Worm (Caenorhabditis elegans) whole organism, L2 larva: ENCODE measurements around the gene Y41D4B.11.

Experiments
- C34F6.9 ChIP-seq: fragments of 150-350 bp; optimal IDR thresholded peaks from 2 replicates; lab custom pipeline; 2014; ENCODE audit warnings: missing biosample characterization, missing genetic modification characterization
- F13H6.1 ChIP-seq: sonication (generic microtip); optimal IDR thresholded peaks from 2 replicates; lab custom pipeline; 2016; ENCODE audit warnings: missing genetic modification characterization, missing compliant biosample characterization
- R02D3.7 ChIP-seq: fragments of 150-350 bp; optimal IDR thresholded peaks from 2 replicates; lab custom pipeline; 2014; ENCODE audit warnings: missing biosample characterization, missing genetic modification characterization
- Y55F3AM.14 ChIP-seq: fragments of 200-800 bp; sonication (Bioruptor generic); optimal IDR thresholded peaks from 2 replicates; lab custom pipeline; 2018; ENCODE audit warnings: mild to moderate bottlenecking, missing genetic modification characterization, missing compliant biosample characterization
- ZK546.5 ChIP-seq: sonication (generic microtip); optimal IDR thresholded peaks from 2 replicates; lab custom pipeline; 2017; ENCODE audit warnings: missing biosample characterization, missing genetic modification characterization
- aly-2 ChIP-seq: fragments of 150-350 bp; optimal IDR thresholded peaks from 2 replicates; lab custom pipeline; 2014; ENCODE audit warnings: missing biosample characterization, missing genetic modification characterization
- ama-1 ChIP-seq: fragments of 150-350 bp; optimal IDR thresholded peaks from 2 replicates; lab custom pipeline; 2018; ENCODE audit warnings: inconsistent platforms
- ceh-16 ChIP-seq: fragments of 150-350 bp; optimal IDR thresholded peaks from 2 replicates; lab custom pipeline; 2014; ENCODE audit warnings: missing biosample characterization, missing genetic modification characterization
- ceh-82 ChIP-seq: fragments of 150-350 bp; optimal IDR thresholded peaks from 2 replicates; lab custom pipeline; 2014; ENCODE audit warnings: missing biosample characterization, missing genetic modification characterization
- crh-2 ChIP-seq: sonication (generic microtip); optimal IDR thresholded peaks from 2 replicates; lab custom pipeline; 2017; ENCODE audit warnings: missing biosample characterization, missing genetic modification characterization
- egl-27 ChIP-seq: sonication (generic microtip); optimal IDR thresholded peaks from 3 replicates; lab custom pipeline; 2017; ENCODE audit warnings: missing biosample characterization, missing genetic modification reagents, missing genetic modification characterization
- elt-3 ChIP-seq: sonication (generic microtip); optimal IDR thresholded peaks from 2 replicates; lab custom pipeline; 2017; ENCODE audit warnings: missing biosample characterization, missing genetic modification characterization
- fos-1 ChIP-seq: fragments of 150-350 bp; optimal IDR thresholded peaks from 2 replicates; lab custom pipeline; 2014; ENCODE audit warnings: missing biosample characterization, missing genetic modification characterization
- gmeb-1 ChIP-seq: fragments of 150-350 bp; optimal IDR thresholded peaks from 2 replicates; lab custom pipeline; 2014; ENCODE audit warnings: missing biosample characterization, missing genetic modification characterization
- lin-11 ChIP-seq: fragments of 150-350 bp; sonication (generic microtip); optimal IDR thresholded peaks from 2 replicates; lab custom pipeline; 2014; ENCODE audit warnings: missing biosample characterization, missing genetic modification characterization, inconsistent platforms, mixed read lengths
- lin-13 ChIP-seq: fragments of 150-350 bp; optimal IDR thresholded peaks from 2 replicates; lab custom pipeline; 2014; ENCODE audit warnings: missing biosample characterization, missing genetic modification reagents, missing genetic modification characterization
- lin-39 ChIP-seq: fragments of 150-350 bp; optimal IDR thresholded peaks from 2 replicates; lab custom pipeline; 2014; ENCODE audit warnings: missing biosample characterization, missing genetic modification reagents, missing genetic modification characterization
- lsy-2 ChIP-seq, 2 experiments: fragments of 150-350 bp in 1 of 2; sonication (generic microtip) in 1 of 2; optimal IDR thresholded peaks; 2 replicates each; lab custom pipeline; 2014 to 2017; ENCODE audit warnings: missing biosample characterization in 2 of 2, missing genetic modification characterization in 2 of 2
- mab-5 ChIP-seq: fragments of 150-350 bp; optimal IDR thresholded peaks from 2 replicates; lab custom pipeline; 2014; ENCODE audit warnings: missing biosample characterization, missing genetic modification characterization
- mdl-1 ChIP-seq, 2 experiments: fragments of 150-350 bp in 1 of 2; sonication (generic microtip) in 1 of 2; optimal IDR thresholded peaks; 2 replicates each; lab custom pipeline; 2017; ENCODE audit warnings: missing biosample characterization in 2 of 2, missing genetic modification characterization in 2 of 2
- nhr-10 ChIP-seq: sonication (generic microtip); optimal IDR thresholded peaks from 2 replicates; lab custom pipeline; 2017; ENCODE audit warnings: missing biosample characterization, missing genetic modification characterization
- nhr-11 ChIP-seq: fragments of 150-350 bp; optimal IDR thresholded peaks from 2 replicates; lab custom pipeline; 2014; ENCODE audit warnings: missing biosample characterization, missing genetic modification characterization
- nhr-129 ChIP-seq: fragments of 150-350 bp; optimal IDR thresholded peaks from 2 replicates; lab custom pipeline; 2014; ENCODE audit warnings: missing biosample characterization, missing genetic modification characterization
- nhr-21 ChIP-seq: fragments of 150-350 bp; optimal IDR thresholded peaks from 2 replicates; lab custom pipeline; 2014; ENCODE audit warnings: missing biosample characterization, missing genetic modification characterization
- nhr-237 ChIP-seq: fragments of 150-350 bp; optimal IDR thresholded peaks from 2 replicates; lab custom pipeline; 2014; ENCODE audit warnings: missing biosample characterization, missing genetic modification characterization
- nhr-25 ChIP-seq: fragments of 150-350 bp; sonication (generic microtip); optimal IDR thresholded peaks from 3 replicates; lab custom pipeline; 2014; ENCODE audit warnings: missing biosample characterization, missing genetic modification characterization
- nhr-6 ChIP-seq: fragments of 150-350 bp; optimal IDR thresholded peaks from 2 replicates; lab custom pipeline; 2014; ENCODE audit warnings: missing biosample characterization, missing genetic modification characterization
- nhr-77 ChIP-seq: fragments of 150-350 bp; optimal IDR thresholded peaks from 2 replicates; lab custom pipeline; 2014; ENCODE audit warnings: missing biosample characterization, missing genetic modification characterization
- peb-1 ChIP-seq: fragments of 150-350 bp; optimal IDR thresholded peaks from 2 replicates; lab custom pipeline; 2014; ENCODE audit warnings: missing biosample characterization, missing genetic modification characterization
- skn-1 ChIP-seq: sonication (generic microtip); optimal IDR thresholded peaks from 2 replicates; lab custom pipeline; 2017; ENCODE audit warnings: missing biosample characterization, missing genetic modification characterization
- sma-3 ChIP-seq: sonication (generic microtip); optimal IDR thresholded peaks from 2 replicates; lab custom pipeline; 2016; ENCODE audit warnings: missing genetic modification reagents, missing genetic modification characterization, missing compliant biosample characterization
- sma-9 ChIP-seq, 2 experiments: fragments of 150-350 bp in 1 of 2; sonication (generic microtip) in 1 of 2; optimal IDR thresholded peaks; 2 replicates each; lab custom pipeline; 2014 to 2016; ENCODE audit warnings: missing genetic modification characterization in 2 of 2, mild to moderate bottlenecking in 1 of 2, missing biosample characterization in 1 of 2, missing compliant biosample characterization in 1 of 2, missing genetic modification reagents in 1 of 2, moderate library complexity in 1 of 2
- unc-39 ChIP-seq: fragments of 150-350 bp; optimal IDR thresholded peaks from 2 replicates; lab custom pipeline; 2014; ENCODE audit warnings: missing biosample characterization, missing genetic modification characterization
- ztf-11 ChIP-seq: sonication (generic microtip); optimal IDR thresholded peaks from 2 replicates; lab custom pipeline; 2017; ENCODE audit warnings: missing biosample characterization, missing genetic modification characterization
- ztf-4 ChIP-seq: fragments of 150-350 bp; optimal IDR thresholded peaks from 2 replicates; lab custom pipeline; 2014; ENCODE audit warnings: missing biosample characterization, missing genetic modification characterization

Y41D4B.11 gene

ce11 chrIV:1605276-1605762 is at the start of gene Y41D4B.11:
TSS of gene Y41D4B.11 (plus strand) at chrIV:1605712.
- TF ChIP-seq nhr-10 (no peak), peb-1 (no peak), fos-1 (tag; lab: Kevin White, UChicago) (no peak), lin-13 (GFP tag; lab: Kevin White, UChicago) (no peak), sma-3 (GFP tag; lab: Kevin White, UChicago) (no peak), Y55F3AM.14 (GFP tag; lab: Kevin White, UChicago) (no peak), mdl-1 (tag; optimal IDR thresholded peaks at IDR 0.05; lab: Kevin White, UChicago) (no peak), ztf-4 (tag; lab: Kevin White, UChicago) (no peak), ZK546.5 (tag; lab: Kevin White, UChicago) (no peak), ztf-11 (no peak), nhr-11 (tag; lab: Kevin White, UChicago) (no peak)

DNA sequence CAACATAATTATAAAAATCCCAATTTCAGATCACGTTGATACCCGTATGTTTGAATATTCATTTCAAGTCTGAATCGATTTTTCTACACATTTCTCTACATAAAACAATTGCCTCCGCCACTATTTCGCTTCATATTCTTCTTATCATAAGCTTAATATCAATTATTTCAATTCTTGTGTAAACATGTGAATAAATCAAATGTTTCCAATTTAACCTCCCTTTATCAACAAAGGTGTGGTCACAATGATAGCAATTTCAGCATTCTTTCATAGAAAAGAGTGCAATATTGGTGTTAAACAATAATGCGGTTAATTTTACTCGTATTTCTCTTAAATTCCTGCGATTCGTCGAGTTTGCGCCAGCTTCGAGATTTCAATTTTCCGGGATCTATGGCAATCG is 45.6 kb upstream of the Y41D4B.11 start, which contains the start of gene Y41D4B.17:
Gene Y41D4B.17, plus strand, starts transcription at position 174 of the 400 bp plus-strand sequence.
- TF ChIP-seq F13H6.1 (tag; lab: Kevin White, UChicago) (no peak), fos-1 (tag; lab: Kevin White, UChicago) (peak; percentile 82), sma-9 (GFP tag; optimal IDR thresholded peaks at IDR 0.05; lab: Kevin White, UChicago) (peak; percentile 6), sma-9 (tag; optimal IDR thresholded peaks at IDR 0.05; lab: Kevin White, UChicago) (no peak), nhr-21 (tag; lab: Kevin White, UChicago) (no peak), egl-27 (tag; lab: Kevin White, UChicago) (no peak), nhr-25 (tag; lab: Kevin White, UChicago) (no peak)

ce11 chrIV:1561884-1562283 is 43.6 kb upstream of the Y41D4B.11 start, which contains the start of gene hpo-6:
TSS of gene hpo-6 (plus strand) at chrIV:1562184.
- peak; percentile 20 for TF ChIP-seq fos-1 (tag; lab: Kevin White, UChicago)
- TF ChIP-seq aly-2 (tag; lab: Kevin White, UChicago): no peak
- TF ChIP-seq, all 48 proteins: peak for 1

ce11 chrIV:1563476-1564131 is 41.9 kb upstream of the Y41D4B.11 start, which contains the start of gene Y41D4B.15:
TSS of gene Y41D4B.15 (plus strand) at chrIV:1564081.
- TF ChIP-seq lin-39 (tag; lab: Kevin White, UChicago) (no peak), nhr-77 (tag; lab: Kevin White, UChicago) (no peak), ztf-4 (tag; lab: Kevin White, UChicago) (no peak), nhr-6 (tag; lab: Kevin White, UChicago) (no peak), nhr-237 (no peak), ZK546.5 (tag; lab: Kevin White, UChicago) (no peak), skn-1 (no peak), ceh-82 (no peak), nhr-129 (tag; lab: Kevin White, UChicago) (no peak), crh-2 (no peak)

DNA sequence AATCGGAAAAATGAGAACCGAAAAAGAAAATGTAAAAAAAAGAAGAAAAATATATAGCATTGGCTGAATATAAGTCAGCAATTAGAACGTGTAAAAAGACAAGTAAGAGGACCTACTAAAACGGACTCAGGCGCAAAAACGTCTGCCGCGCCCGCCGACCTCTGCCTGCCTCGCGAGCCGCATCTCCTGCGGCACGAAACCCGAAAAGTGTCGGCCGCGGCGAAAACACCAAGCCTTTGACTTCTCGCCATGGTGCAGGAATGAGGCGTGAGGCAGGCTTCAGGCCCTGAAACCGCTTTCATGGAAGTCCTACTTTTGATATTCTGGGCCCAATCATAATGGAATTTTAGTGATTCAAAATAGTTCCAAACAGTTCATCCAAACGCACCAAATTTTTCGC is 39.8 kb upstream of the Y41D4B.11 start:
- TF ChIP-seq R02D3.7 (tag; lab: Kevin White, UChicago): no peak
- no peak for TF ChIP-seq lsy-2 (tag; optimal IDR thresholded peaks at IDR 0.05; lab: Kevin White, UChicago)
- no peak for TF ChIP-seq skn-1
- TF ChIP-seq nhr-6 (tag; lab: Kevin White, UChicago): no peak
- no peak for TF ChIP-seq mab-5 (tag; lab: Kevin White, UChicago)

- TF ChIP-seq nhr-129 (tag; lab: Kevin White, UChicago): no peak
- TF ChIP-seq C34F6.9 (tag; lab: Kevin White, UChicago): no peak
- no peak for TF ChIP-seq unc-39
- no peak for TF ChIP-seq nhr-77 (tag; lab: Kevin White, UChicago)
- no peak for TF ChIP-seq skn-1
- no peak for TF ChIP-seq ceh-16
- TF ChIP-seq gmeb-1 (tag; lab: Kevin White, UChicago): no peak
- TF ChIP-seq R02D3.7 (tag; lab: Kevin White, UChicago): no peak
- no peak for TF ChIP-seq mdl-1 (tag; optimal IDR thresholded peaks at IDR 0.05; lab: Kevin White, UChicago)
- no peak for TF ChIP-seq lin-11 (tag; lab: Kevin White, UChicago)
- no peak for TF ChIP-seq ZK546.5 (tag; lab: Kevin White, UChicago)
- TF ChIP-seq nhr-21 (tag; lab: Kevin White, UChicago): no peak
- no peak for TF ChIP-seq elt-3 (tag; lab: Kevin White, UChicago)
- TF ChIP-seq ama-1: no peak
- TF ChIP-seq ceh-82: no peak
These were observed 37.9 kb upstream of the Y41D4B.11 start for ce11 chrIV:1567577-1567976.
